Fruit fly (Drosophila melanogaster): ENCODE data around the gene CG45067.

CG45067 gene

DNA sequence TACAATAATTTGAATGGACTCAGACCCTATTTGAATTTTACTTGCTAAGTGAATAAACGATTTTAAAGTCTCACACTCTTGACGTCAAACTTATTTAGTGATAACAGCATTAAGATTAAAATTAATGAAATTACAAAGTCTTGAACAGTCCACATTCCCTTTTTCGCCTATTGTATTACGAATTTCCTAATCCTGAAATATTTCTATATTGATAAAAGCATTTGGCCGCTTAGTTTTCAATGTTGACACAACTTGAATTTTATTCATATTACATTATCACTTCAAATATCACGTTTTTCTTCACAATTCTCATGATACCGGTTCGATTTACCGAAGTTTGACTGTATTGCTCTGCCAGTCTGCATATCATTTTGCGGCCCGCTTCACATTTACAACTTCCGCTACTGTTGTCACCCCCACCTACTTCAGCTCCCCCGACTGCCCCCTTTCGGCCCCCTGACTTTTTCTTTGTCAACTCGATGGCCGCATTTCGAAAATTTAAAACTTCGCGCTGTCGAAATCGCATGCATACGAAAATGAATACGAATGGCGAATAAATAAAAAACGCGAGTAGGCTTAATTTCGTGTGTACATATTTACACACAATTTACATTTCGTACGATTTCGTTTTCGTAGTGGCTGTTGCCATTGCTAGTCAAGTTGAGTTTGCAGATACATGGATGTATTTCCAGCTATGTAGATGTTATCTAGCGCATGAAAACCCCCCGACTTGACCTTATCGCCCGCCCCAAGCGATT lies 35.7 kb downstream of the CG45067 start (continued):
- peak; percentile 19; the same call in 1 of the 2 replicates for TF ChIP-seq MBD-R2 (GFP tag; IDR thresholded peaks at IDR 0.05)
- TF ChIP-seq her (GFP tag; optimal IDR thresholded peaks at IDR 0.05), result no peak
- TF ChIP-seq chif (GFP tag; optimal IDR thresholded peaks at IDR 0.05), result peak in 1 of 2 experiments; percentile 5
- TF ChIP-seq CG15514 (GFP tag; optimal IDR thresholded peaks at IDR 0.05), result peak; percentile 53
- no peak for TF ChIP-seq HLHmδ (GFP tag; optimal IDR thresholded peaks at IDR 0.05)
- no peak for TF ChIP-seq insv (GFP tag; optimal IDR thresholded peaks at IDR 0.05)
- no peak for TF ChIP-seq CG30020 (tag; optimal IDR thresholded peaks at IDR 0.05)
- TF ChIP-seq CG34422 (GFP tag; IDR thresholded peaks at IDR 0.05), result peak; percentile 50; the same call in 1 of the 3 replicates
- peak; percentile 46 for TF ChIP-seq phol (tag; optimal IDR thresholded peaks at IDR 0.05)
- TF ChIP-seq sima (GFP tag; optimal IDR thresholded peaks at IDR 0.05), result no peak
- no peak for TF ChIP-seq gce (GFP tag; IDR thresholded peaks at IDR 0.05)
- no peak for TF ChIP-seq Bdp1 (GFP tag; optimal IDR thresholded peaks at IDR 0.05)
- TF ChIP-seq ewg (GFP tag; optimal IDR thresholded peaks at IDR 0.05), result no peak
- no peak for TF ChIP-seq disco-r (GFP tag; optimal IDR thresholded peaks at IDR 0.05)
- no peak; the same call in 2 of the 3 replicates for TF ChIP-seq zfh1 (GFP tag; IDR thresholded peaks at IDR 0.05)
- no peak for TF ChIP-seq Gsc (GFP tag; IDR thresholded peaks at IDR 0.05)
- TF ChIP-seq Ptx1 (GFP tag; IDR thresholded peaks at IDR 0.05), result peak; percentile 37; the same call in 1 of the 2 replicates
- TF ChIP-seq ranshi (GFP tag; IDR thresholded peaks at IDR 0.05), result peak; percentile 19; the same call in 1 of the 2 replicates
- no peak for TF ChIP-seq eyg (GFP tag; optimal IDR thresholded peaks at IDR 0.05)
- TF ChIP-seq bowl (GFP tag; IDR thresholded peaks at IDR 0.05), result no peak
- peak; percentile 35; the same call in 1 of the 2 replicates for TF ChIP-seq CG31441 (GFP tag; IDR thresholded peaks at IDR 0.05)
- TF ChIP-seq YL-1 (GFP tag; optimal IDR thresholded peaks at IDR 0.05), result no peak
- TF ChIP-seq pum (GFP tag; optimal IDR thresholded peaks at IDR 0.05), result no peak
- peak; percentile 51 for TF ChIP-seq ATbp (GFP tag; optimal IDR thresholded peaks at IDR 0.05)
- no peak for TF ChIP-seq CG3065 (GFP tag; optimal IDR thresholded peaks at IDR 0.05)
- no peak for TF ChIP-seq B-H2 (GFP tag; optimal IDR thresholded peaks at IDR 0.05)
- TF ChIP-seq tio (GFP tag; optimal IDR thresholded peaks at IDR 0.05), result no peak
- no peak for TF ChIP-seq lov (optimal IDR thresholded peaks at IDR 0.05)
- no peak for TF ChIP-seq lov (GFP tag; IDR thresholded peaks at IDR 0.05)
- TF ChIP-seq CG3281 (GFP tag; optimal IDR thresholded peaks at IDR 0.05), result peak; percentile 55
- TF ChIP-seq H15 (GFP tag; IDR thresholded peaks at IDR 0.05), result no peak
- peak; percentile 71 for TF ChIP-seq row (GFP tag; IDR thresholded peaks at IDR 0.05)
- no peak for TF ChIP-seq CG3838 (GFP tag; optimal IDR thresholded peaks at IDR 0.05)
- no peak for TF ChIP-seq zen (tag; optimal IDR thresholded peaks at IDR 0.05)
- no peak for TF ChIP-seq Dip2 (GFP tag; IDR thresholded peaks at IDR 0.05)
- no peak for TF ChIP-seq psq (GFP tag; optimal IDR thresholded peaks at IDR 0.05)
- TF ChIP-seq CG32767 (GFP tag; IDR thresholded peaks at IDR 0.05), result 0 out of 2 replicates have a peak, but pooled peaks have one; percentile 12
- TF ChIP-seq nom (GFP tag; optimal IDR thresholded peaks at IDR 0.05), result no peak
- peak; percentile 3 for TF ChIP-seq Dek (tag; optimal IDR thresholded peaks at IDR 0.05)
- peak; percentile 31 for TF ChIP-seq CG11723 (GFP tag; optimal IDR thresholded peaks at IDR 0.05)
- TF ChIP-seq kni (GFP tag; optimal IDR thresholded peaks at IDR 0.05), result peak; percentile 39
- no peak; the same call in 1 of the 2 replicates for TF ChIP-seq CG17612 (GFP tag; IDR thresholded peaks at IDR 0.05)
- no peak for TF ChIP-seq ken (GFP tag; IDR thresholded peaks at IDR 0.05)
- no peak for TF ChIP-seq dimm (GFP tag; IDR thresholded peaks at IDR 0.05)
- no peak for TF ChIP-seq Stat92E (GFP tag; optimal IDR thresholded peaks at IDR 0.05)
- TF ChIP-seq amos (GFP tag; IDR thresholded peaks at IDR 0.05; ENCODE audit: partially characterized antibody), result no peak
- no peak for TF ChIP-seq onecut (GFP tag; IDR thresholded peaks at IDR 0.05)
- TF ChIP-seq CG11695 (GFP tag; IDR thresholded peaks at IDR 0.05), result peak; percentile 20; the same call in 1 of the 3 replicates
- no peak for TF ChIP-seq corto (GFP tag; optimal IDR thresholded peaks at IDR 0.05)
- TF ChIP-seq Bgb (GFP tag; IDR thresholded peaks at IDR 0.05; ENCODE audit: partially characterized antibody), result no peak

All from whole organism, embryonic.